Worm (Caenorhabditis elegans) whole organism, young adult: ENCODE results near the gene erh-2.

Experiments
- C06A6.2 ChIP-seq: fragments of 200-800 bp; sonication (Bioruptor generic); conservative IDR thresholded peaks from 2 replicates; pipeline ENCODE4 v1.3.6; 2022; ENCODE audit warnings: missing genetic modification characterization, missing compliant biosample characterization
- D2030.7 ChIP-seq: fragments of 200-800 bp; sonication (Bioruptor generic); IDR thresholded peaks from 2 replicates; pipeline ENCODE4 v1.3.6; 2022; ENCODE audit warnings: missing genetic modification reagents, missing genetic modification characterization, missing compliant biosample characterization
- F37B4.10 ChIP-seq: fragments of 200-800 bp; sonication (Bioruptor generic); IDR thresholded peaks from 2 replicates; pipeline ENCODE4 v1.3.6; 2022; ENCODE audit warnings: missing genetic modification characterization, missing compliant biosample characterization
- F39B2.1 ChIP-seq: fragments of 200-800 bp; sonication (Bioruptor generic); IDR thresholded peaks from 2 replicates; pipeline ENCODE4 v1.3.6; 2022; ENCODE audit warnings: missing genetic modification reagents, missing genetic modification characterization, missing compliant biosample characterization
- K11D2.4 ChIP-seq: fragments of 200-800 bp; sonication (Bioruptor generic); IDR thresholded peaks from 2 replicates; pipeline ENCODE4 v1.3.6; 2022; ENCODE audit warnings: missing genetic modification reagents, missing genetic modification characterization, missing compliant biosample characterization
- T07F8.4 ChIP-seq: sonication (generic microtip); optimal IDR thresholded peaks from 2 replicates; lab custom pipeline; 2016; ENCODE audit warnings: mild to moderate bottlenecking, missing genetic modification characterization, moderate library complexity, missing compliant biosample characterization
- ZK185.1 ChIP-seq: sonication (generic microtip); optimal IDR thresholded peaks from 2 replicates; lab custom pipeline; 2016; ENCODE audit warnings: mild to moderate bottlenecking, missing genetic modification characterization, missing compliant biosample characterization; ENCODE audit not compliant: poor library complexity, severe bottlenecking
- akir-1 ChIP-seq: fragments of 200-800 bp; sonication (Bioruptor generic); optimal IDR thresholded peaks from 2 replicates; lab custom pipeline; 2018; ENCODE audit warnings: mild to moderate bottlenecking, missing genetic modification characterization, moderate library complexity, missing compliant biosample characterization
- athp-1 ChIP-seq: sonication (generic microtip); optimal IDR thresholded peaks from 2 replicates; lab custom pipeline; 2017; ENCODE audit warnings: mild to moderate bottlenecking, missing genetic modification characterization, missing compliant biosample characterization
- bed-2 ChIP-seq: fragments of 200-800 bp; sonication (Bioruptor generic); IDR thresholded peaks from 2 replicates; pipeline ENCODE4 v1.3.6; 2022; ENCODE audit warnings: missing genetic modification reagents, missing genetic modification characterization, missing compliant biosample characterization
- cebp-1 ChIP-seq, 2 experiments: fragments of 200-800 bp in 1 of 2; sonication (Bioruptor generic) in 1 of 2; sonication (generic microtip) in 1 of 2; IDR thresholded peaks in 1 of 2; optimal IDR thresholded peaks in 1 of 2; 2 replicates each; pipeline versions ENCODE4 v1.3.6 to Lab custom; 2017 to 2022; ENCODE audit warnings: missing compliant biosample characterization in 2 of 2, missing genetic modification characterization in 2 of 2, mild to moderate bottlenecking in 1 of 2, missing genetic modification reagents in 1 of 2, moderate library complexity in 1 of 2
- cebp-2 ChIP-seq: fragments of 200-800 bp; sonication (Bioruptor generic); IDR thresholded peaks from 2 replicates; pipeline ENCODE4 v1.3.6; 2022; ENCODE audit warnings: missing genetic modification characterization, missing compliant biosample characterization
- ceh-100 ChIP-seq: fragments of 200-800 bp; sonication (Bioruptor generic); IDR thresholded peaks from 2 replicates; pipeline ENCODE4 v1.3.6; 2022; ENCODE audit warnings: missing genetic modification reagents, missing genetic modification characterization, missing compliant biosample characterization
- ceh-27 ChIP-seq: fragments of 200-800 bp; sonication (Bioruptor generic); optimal IDR thresholded peaks from 2 replicates; lab custom pipeline; 2018; ENCODE audit warnings: mild to moderate bottlenecking, missing genetic modification characterization, moderate library complexity, missing compliant biosample characterization
- ceh-58 ChIP-seq: fragments of 200-800 bp; sonication (Bioruptor generic); IDR thresholded peaks from 2 replicates; pipeline ENCODE4 v1.3.6; 2022; ENCODE audit warnings: missing genetic modification characterization, missing compliant biosample characterization
- chd-7 ChIP-seq: sonication (generic microtip); optimal IDR thresholded peaks from 2 replicates; lab custom pipeline; 2016; ENCODE audit warnings: mild to moderate bottlenecking, missing genetic modification characterization, moderate library complexity, missing compliant biosample characterization
- die-1 ChIP-seq: sonication (generic microtip); optimal IDR thresholded peaks from 2 replicates; lab custom pipeline; 2016; ENCODE audit warnings: missing genotype, mild to moderate bottlenecking, missing genetic modification characterization, missing compliant biosample characterization
- egl-44 ChIP-seq: fragments of 200-800 bp; sonication (Bioruptor generic); IDR thresholded peaks from 2 replicates; pipeline ENCODE4 v1.3.6; 2022; ENCODE audit warnings: missing genetic modification reagents, missing genetic modification characterization, missing compliant biosample characterization
- ekl-4 ChIP-seq: fragments of 200-800 bp; sonication (Bioruptor generic); IDR thresholded peaks from 2 replicates; pipeline ENCODE4 v1.3.6; 2022; ENCODE audit warnings: missing genetic modification reagents, missing genetic modification characterization, missing compliant biosample characterization
- ets-4 ChIP-seq: fragments of 200-800 bp; sonication (Bioruptor generic); optimal IDR thresholded peaks from 2 replicates; lab custom pipeline; 2018; ENCODE audit warnings: mild to moderate bottlenecking, missing genetic modification characterization, missing compliant biosample characterization
- fkh-3 ChIP-seq: sonication (generic microtip); optimal IDR thresholded peaks from 2 replicates; lab custom pipeline; 2016; ENCODE audit warnings: mild to moderate bottlenecking, missing genetic modification characterization, missing compliant biosample characterization
- hlh-12 ChIP-seq: sonication (generic microtip); optimal IDR thresholded peaks from 2 replicates; lab custom pipeline; 2016; ENCODE audit warnings: missing genetic modification characterization, missing compliant biosample characterization
- hmg-20 ChIP-seq: fragments of 200-800 bp; sonication (Bioruptor generic); IDR thresholded peaks from 2 replicates; pipeline ENCODE4 v1.3.6; 2022; ENCODE audit warnings: missing genetic modification reagents, missing genetic modification characterization, missing compliant biosample characterization
- hsf-1 ChIP-seq: fragments of 200-800 bp; sonication (Bioruptor generic); IDR thresholded peaks from 2 replicates; pipeline ENCODE4 v1.3.6; 2022; ENCODE audit warnings: missing genetic modification reagents, missing genetic modification characterization, missing compliant biosample characterization
- lag-1 ChIP-seq: fragments of 200-800 bp; sonication (Bioruptor generic); IDR thresholded peaks from 2 replicates; pipeline ENCODE4 v1.3.6; 2022; ENCODE audit warnings: missing genetic modification reagents, missing genetic modification characterization, missing compliant biosample characterization
- let-607 ChIP-seq, 2 experiments: fragments of 200-800 bp in 1 of 2; sonication (Bioruptor generic) in 1 of 2; sonication (generic microtip) in 1 of 2; optimal IDR thresholded peaks; 2 replicates each; lab custom pipeline; 2016 to 2018; ENCODE audit warnings: mild to moderate bottlenecking in 2 of 2, missing compliant biosample characterization in 2 of 2, missing genetic modification characterization in 2 of 2, moderate library complexity in 2 of 2, missing genotype in 1 of 2
- lin-54 ChIP-seq: fragments of 200-800 bp; sonication (Bioruptor generic); optimal IDR thresholded peaks from 2 replicates; lab custom pipeline; 2018; ENCODE audit warnings: mild to moderate bottlenecking, missing genetic modification characterization, missing compliant biosample characterization
- lsl-1 ChIP-seq: fragments of 200-800 bp; sonication (Bioruptor generic); optimal IDR thresholded peaks from 2 replicates; lab custom pipeline; 2018; ENCODE audit warnings: mild to moderate bottlenecking, missing genetic modification characterization, moderate library complexity, missing compliant biosample characterization
- madf-3 ChIP-seq: fragments of 200-800 bp; sonication (Bioruptor generic); IDR thresholded peaks from 2 replicates; pipeline ENCODE4 v1.3.6; 2022; ENCODE audit warnings: missing genetic modification reagents, missing genetic modification characterization, missing compliant biosample characterization
- madf-6 ChIP-seq: fragments of 200-800 bp; sonication (Bioruptor generic); IDR thresholded peaks from 2 replicates; pipeline ENCODE4 v1.3.6; 2022; ENCODE audit warnings: missing genetic modification reagents, missing genetic modification characterization, missing compliant biosample characterization
- madf-8 ChIP-seq: fragments of 200-800 bp; sonication (Bioruptor generic); conservative IDR thresholded peaks from 2 replicates; pipeline ENCODE4 v1.3.6; 2022; ENCODE audit warnings: missing genetic modification reagents, missing genetic modification characterization, missing compliant biosample characterization
- mcd-1 ChIP-seq: fragments of 200-800 bp; sonication (Bioruptor generic); IDR thresholded peaks from 2 replicates; pipeline ENCODE4 v1.3.6; 2022; ENCODE audit warnings: missing genetic modification reagents, missing genetic modification characterization, missing compliant biosample characterization
- mxl-1 ChIP-seq: sonication (generic microtip); optimal IDR thresholded peaks from 2 replicates; lab custom pipeline; 2016; ENCODE audit warnings: missing genetic modification characterization, missing compliant biosample characterization
- nfya-2 ChIP-seq: fragments of 200-800 bp; sonication (Bioruptor generic); IDR thresholded peaks from 2 replicates; pipeline ENCODE4 v1.3.6; 2022; ENCODE audit warnings: missing genetic modification reagents, missing genetic modification characterization, missing compliant biosample characterization
- nfyb-1 ChIP-seq: fragments of 200-800 bp; sonication (Bioruptor generic); IDR thresholded peaks from 2 replicates; pipeline ENCODE4 v1.3.6; 2022; ENCODE audit warnings: missing genetic modification reagents, missing genetic modification characterization, missing compliant biosample characterization
- nhr-27 ChIP-seq: fragments of 200-800 bp; sonication (Bioruptor generic); optimal IDR thresholded peaks from 2 replicates; lab custom pipeline; 2018; ENCODE audit warnings: mild to moderate bottlenecking, missing genetic modification characterization, moderate library complexity, missing compliant biosample characterization
- nhr-90 ChIP-seq: sonication (generic microtip); optimal IDR thresholded peaks from 2 replicates; lab custom pipeline; 2016; ENCODE audit warnings: missing genotype, mild to moderate bottlenecking, missing genetic modification characterization, missing compliant biosample characterization
- pbrm-1 ChIP-seq: fragments of 200-800 bp; sonication (Bioruptor generic); IDR thresholded peaks from 2 replicates; pipeline ENCODE4 v1.3.6; 2022; ENCODE audit warnings: missing genetic modification reagents, missing genetic modification characterization, missing compliant biosample characterization
- rec-8 ChIP-seq, 2 experiments: sonication (generic microtip); optimal IDR thresholded peaks; 2 replicates each; lab custom pipeline; 2016; ENCODE audit warnings: mild to moderate bottlenecking in 2 of 2, missing genetic modification characterization in 2 of 2, missing genetic modification reagents in 2 of 2, missing genotype in 2 of 2, missing biosample characterization in 1 of 2, missing compliant biosample characterization in 1 of 2, moderate library complexity in 1 of 2
- sea-2 ChIP-seq: fragments of 200-800 bp; sonication (Bioruptor generic); IDR thresholded peaks from 2 replicates; pipeline ENCODE4 v1.3.6; 2022; ENCODE audit warnings: missing genetic modification characterization, missing compliant biosample characterization
- snpc-1.1 ChIP-seq: sonication (generic microtip); optimal IDR thresholded peaks from 2 replicates; lab custom pipeline; 2017; ENCODE audit warnings: missing genetic modification characterization, mild to moderate bottlenecking, missing compliant biosample characterization, antibody characterized with exemption, moderate library complexity, missing genotype, missing genetic modification reagents; ENCODE audit not compliant: insufficient read depth
- snpc-3.4 ChIP-seq: sonication (generic microtip); optimal IDR thresholded peaks from 2 replicates; lab custom pipeline; 2017; ENCODE audit warnings: missing genetic modification characterization, mild to moderate bottlenecking, missing compliant biosample characterization, antibody characterized with exemption, moderate library complexity, missing genotype, missing genetic modification reagents
- somi-1 ChIP-seq: fragments of 200-800 bp; sonication (Bioruptor generic); optimal IDR thresholded peaks from 2 replicates; lab custom pipeline; 2018; ENCODE audit warnings: mild to moderate bottlenecking, missing genetic modification characterization, missing compliant biosample characterization
- zfh-2 ChIP-seq: fragments of 200-800 bp; sonication (Bioruptor generic); conservative IDR thresholded peaks from 2 replicates; pipeline ENCODE4 v1.3.6; 2022; ENCODE audit warnings: missing genetic modification reagents, missing genetic modification characterization, missing compliant biosample characterization
- zim-3 ChIP-seq: sonication (generic microtip); optimal IDR thresholded peaks from 2 replicates; lab custom pipeline; 2017; ENCODE audit warnings: mild to moderate bottlenecking, missing genetic modification characterization, moderate library complexity, missing compliant biosample characterization
- ztf-3 ChIP-seq: fragments of 200-800 bp; sonication (Bioruptor generic); optimal IDR thresholded peaks from 2 replicates; lab custom pipeline; 2018; ENCODE audit warnings: mild to moderate bottlenecking, missing genetic modification characterization, missing compliant biosample characterization

The erh-2 gene

ce11 chrIII:4587177-4587576 is 5.9 kb upstream of the erh-2 start, which contains the start of the genes F35G12.7 and smc-4 (continued):
- TF ChIP-seq die-1 (tag; lab: Kevin White, UChicago) (peak; percentile 24), nfyb-1 (peak; percentile 67), zim-3 (tag; lab: Kevin White, UChicago) (no peak), lsl-1 (GFP tag; lab: Kevin White, UChicago) (peak; percentile 69), madf-6 (GFP tag; lab: Robert Waterston, UW) (peak; percentile 96), ceh-100 (GFP tag; lab: Robert Waterston, UW) (no peak), egl-44 (no peak), bed-2 (GFP tag; lab: Robert Waterston, UW) (no peak), nhr-90 (tag; lab: Kevin White, UChicago) (no peak), nfya-2 (GFP tag; lab: Robert Waterston, UW) (no peak), mxl-1 (tag; lab: Kevin White, UChicago) (no peak), hmg-20 (GFP tag; lab: Robert Waterston, UW) (no peak), D2030.7 (peak; percentile 76), ceh-58 (GFP tag; lab: Robert Waterston, UW) (no peak), chd-7 (tag; lab: Kevin White, UChicago) (no peak), T07F8.4 (tag; lab: Kevin White, UChicago) (no peak), pbrm-1 (GFP tag; lab: Robert Waterston, UW) (peak; percentile 43; the same call in 1 of the 2 replicates), cebp-2 (no peak), ztf-3 (GFP tag; lab: Kevin White, UChicago) (no peak), sea-2 (GFP tag; lab: Robert Waterston, UW) (no peak), snpc-3.4 (tag; lab: Kevin White, UChicago) (peak; percentile 76), let-607 (tag; optimal IDR thresholded peaks at IDR 0.05; lab: Kevin White, UChicago) (no peak), F39B2.1 (GFP tag; lab: Robert Waterston, UW) (no peak), akir-1 (GFP tag; lab: Kevin White, UChicago) (no peak), hlh-12 (tag; lab: Kevin White, UChicago) (no peak), zfh-2 (GFP tag; lab: Robert Waterston, UW) (no peak), lin-54 (GFP tag; lab: Kevin White, UChicago) (peak; percentile 81), cebp-1 (GFP tag; IDR thresholded peaks at IDR 0.05; lab: Robert Waterston, UW) (no peak), cebp-1 (tag; optimal IDR thresholded peaks at IDR 0.05; lab: Kevin White, UChicago) (peak; percentile 26), snpc-1.1 (peak; percentile 21), nhr-27 (tag; lab: Kevin White, UChicago) (no peak), athp-1 (tag; lab: Kevin White, UChicago) (no peak), ceh-27 (GFP tag; lab: Kevin White, UChicago) (peak; percentile 27), C06A6.2 (GFP tag; lab: Robert Waterston, UW) (no peak), rec-8 (tag; optimal IDR thresholded peaks at IDR 0.05; lab: Kevin White, UChicago) (no peak), ZK185.1 (tag; lab: Kevin White, UChicago) (no peak), madf-8 (GFP tag; lab: Robert Waterston, UW) (peak; percentile 88), lag-1 (no peak)

ce11 chrIII:4594324-4594723 is 1.3 kb downstream of the erh-2 start, which contains the start of gene apc-11:
TSS of gene apc-11 (minus strand) at chrIII:4594424.
- no peak for TF ChIP-seq F37B4.10 (GFP tag; lab: Robert Waterston, UW)
- TF ChIP-seq fkh-3 (tag; lab: Kevin White, UChicago): no peak
- no peak for TF ChIP-seq mcd-1 (GFP tag; lab: Robert Waterston, UW)
- no peak for TF ChIP-seq hsf-1 (GFP tag; lab: Robert Waterston, UW)
- TF ChIP-seq hlh-12 (tag; lab: Kevin White, UChicago): no peak
- TF ChIP-seq K11D2.4 (GFP tag; lab: Robert Waterston, UW): no peak
- TF ChIP-seq ets-4 (GFP tag; lab: Kevin White, UChicago): no peak
- no peak for TF ChIP-seq madf-3 (GFP tag; lab: Robert Waterston, UW)
- no peak for TF ChIP-seq ekl-4 (GFP tag; lab: Robert Waterston, UW)
- no peak for TF ChIP-seq chd-7 (tag; lab: Kevin White, UChicago)
- TF ChIP-seq die-1 (tag; lab: Kevin White, UChicago): no peak
- TF ChIP-seq somi-1 (GFP tag; lab: Kevin White, UChicago): no peak
